Fruit fly (Drosophila melanogaster): ENCODE results near the gene Octalpha2R.

Gene Octalpha2R

DNA sequence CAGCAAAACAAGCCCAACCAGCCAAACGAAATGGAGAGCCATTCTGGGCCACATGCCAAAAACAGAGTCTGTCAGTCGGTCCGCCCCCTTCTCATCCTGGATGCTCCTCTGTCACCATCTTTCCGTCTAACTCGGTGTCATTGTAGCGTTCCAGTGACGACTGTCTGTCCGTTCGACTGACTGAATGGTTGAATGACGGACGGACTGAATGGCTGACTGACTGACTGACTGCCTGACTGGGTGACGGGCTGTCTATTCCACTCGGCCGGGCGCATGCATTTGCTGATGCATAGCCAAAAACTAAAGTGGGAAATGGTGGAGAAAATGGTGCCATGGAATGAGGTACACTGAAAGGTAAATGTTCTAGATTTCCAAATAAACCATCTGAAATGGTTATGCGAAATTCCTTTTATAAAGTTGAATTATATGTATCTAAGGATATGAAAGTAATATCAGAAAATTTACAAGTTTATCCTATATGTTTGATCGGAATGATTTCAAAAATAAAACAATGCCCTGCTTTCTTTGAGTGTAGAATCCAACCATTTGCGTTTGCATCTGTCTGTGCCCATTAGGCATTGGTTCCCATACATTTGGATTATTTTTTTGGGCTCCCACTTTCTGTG is 44.6 kb downstream of the Octalpha2R start (continued):
- TF ChIP-seq sima (GFP tag; optimal IDR thresholded peaks at IDR 0.05) (no peak), tio (GFP tag; optimal IDR thresholded peaks at IDR 0.05) (no peak), CG12104 (GFP tag; optimal IDR thresholded peaks at IDR 0.05) (peak; percentile 2), CG4424 (GFP tag; optimal IDR thresholded peaks at IDR 0.05) (peak; percentile 2), CG10209 (GFP tag; optimal IDR thresholded peaks at IDR 0.05) (peak; percentile 16), CG12155 (GFP tag; optimal IDR thresholded peaks at IDR 0.05) (no peak), Dbx (GFP tag; IDR thresholded peaks at IDR 0.05) (no peak), nau (GFP tag; optimal IDR thresholded peaks at IDR 0.05) (peak; percentile 63), ase (GFP tag; IDR thresholded peaks at IDR 0.05) (no peak), grau (tag; optimal IDR thresholded peaks at IDR 0.05) (no peak), Myb (GFP tag; optimal IDR thresholded peaks at IDR 0.05) (no peak), CG15269 (tag; optimal IDR thresholded peaks at IDR 0.05) (peak; percentile 22), chn (GFP tag; optimal IDR thresholded peaks at IDR 0.05) (no peak), dmrt99B (tag; optimal IDR thresholded peaks at IDR 0.05) (peak; percentile 73), dpn (GFP tag; optimal IDR thresholded peaks at IDR 0.05) (no peak), CG31224 (GFP tag; IDR thresholded peaks at IDR 0.05) (no peak), CG6791 (GFP tag; IDR thresholded peaks at IDR 0.05; ENCODE audit: partially characterized antibody) (no peak), CG6254 (GFP tag; optimal IDR thresholded peaks at IDR 0.05) (no peak), Hmr (GFP tag; optimal IDR thresholded peaks at IDR 0.05) (no peak), Spps (tag; optimal IDR thresholded peaks at IDR 0.05) (no peak), ind (GFP tag; optimal IDR thresholded peaks at IDR 0.05) (peak; percentile 34), cas (GFP tag; IDR thresholded peaks at IDR 0.05) (no peak), ham (GFP tag; IDR thresholded peaks at IDR 0.05) (no peak), CG1603 (tag; optimal IDR thresholded peaks at IDR 0.05) (no peak), Optix (GFP tag; IDR thresholded peaks at IDR 0.05) (no peak), lab (GFP tag; optimal IDR thresholded peaks at IDR 0.05) (peak; percentile 36), Bdp1 (GFP tag; optimal IDR thresholded peaks at IDR 0.05) (no peak), ssp (GFP tag; IDR thresholded peaks at IDR 0.05) (no peak), Hey (tag; optimal IDR thresholded peaks at IDR 0.05) (no peak), Xrp1 (GFP tag; IDR thresholded peaks at IDR 0.05) (no peak; the same call in 1 of the 2 replicates), Ets97D (GFP tag; optimal IDR thresholded peaks at IDR 0.05) (no peak), CG10654 (GFP tag; optimal IDR thresholded peaks at IDR 0.05) (peak; percentile 28), pb (GFP tag; optimal IDR thresholded peaks at IDR 0.05) (no peak), CG42726 (GFP tag; IDR thresholded peaks at IDR 0.05; ENCODE audit: partially characterized antibody) (no peak), bowl (GFP tag; IDR thresholded peaks at IDR 0.05) (no peak), CG13287 (GFP tag; IDR thresholded peaks at IDR 0.05; ENCODE audit: partially characterized antibody) (no peak), CG3726 (GFP tag; IDR thresholded peaks at IDR 0.05) (no peak), CG9876 (GFP tag; optimal IDR thresholded peaks at IDR 0.05) (no peak), CG9797 (GFP tag; optimal IDR thresholded peaks at IDR 0.05) (no peak), CG14441 (GFP tag; IDR thresholded peaks at IDR 0.05) (0 out of 2 replicates have a peak, but pooled peaks have one; percentile 37), CG3281 (GFP tag; optimal IDR thresholded peaks at IDR 0.05) (no peak), CG34376 (GFP tag; optimal IDR thresholded peaks at IDR 0.05) (no peak), HLH4C (GFP tag; IDR thresholded peaks at IDR 0.05; ENCODE audit: partially characterized antibody) (no peak), CoRest (tag; optimal IDR thresholded peaks at IDR 0.05) (peak; percentile 12), fd102C (GFP tag; optimal IDR thresholded peaks at IDR 0.05) (no peak), CG6654 (GFP tag; optimal IDR thresholded peaks at IDR 0.05) (no peak), gsb-n (tag; optimal IDR thresholded peaks at IDR 0.05) (no peak), Camta (GFP tag; optimal IDR thresholded peaks at IDR 0.05) (no peak), Vsx1 (GFP tag; optimal IDR thresholded peaks at IDR 0.05) (no peak), HLHmδ (GFP tag; optimal IDR thresholded peaks at IDR 0.05) (no peak)

Data from whole organism, embryonic.